Worm (Caenorhabditis elegans) whole organism, L4 larva: ENCODE data around the gene F11A5.5.

Experiments used
- F26F4.8 ChIP-seq: fragments of 200-800 bp; sonication (Bioruptor generic); conservative IDR thresholded peaks from 2 replicates; pipeline ENCODE4 v1.3.6; 2022; ENCODE audit warnings: missing genetic modification characterization, missing compliant biosample characterization
- F44E2.7 ChIP-seq: fragments of 200-800 bp; sonication (Bioruptor generic); IDR thresholded peaks from 2 replicates; pipeline ENCODE4 v2.1.2; 2022; ENCODE audit warnings: missing genetic modification characterization, missing compliant biosample characterization
- T26A8.4 ChIP-seq: fragments of 200-800 bp; sonication (Bioruptor generic); IDR thresholded peaks from 2 replicates; pipeline ENCODE4 v1.3.6; 2022; ENCODE audit warnings: missing genetic modification characterization, missing compliant biosample characterization
- Y105C5A.15 ChIP-seq: fragments of 200-800 bp; sonication (Bioruptor generic); IDR thresholded peaks from 2 replicates; pipeline ENCODE4 v1.3.6; 2022; ENCODE audit warnings: missing genetic modification characterization, missing compliant biosample characterization
- Y48G9A.11 ChIP-seq: fragments of 200-800 bp; sonication (Bioruptor generic); IDR thresholded peaks from 2 replicates; pipeline ENCODE4 v1.3.6; 2022; ENCODE audit warnings: missing genetic modification reagents, missing genetic modification characterization, missing compliant biosample characterization
- Y75B8A.6 ChIP-seq: fragments of 200-800 bp; sonication (Bioruptor generic); IDR thresholded peaks from 2 replicates; pipeline ENCODE4 v1.3.6; 2022; ENCODE audit warnings: missing genetic modification reagents, missing genetic modification characterization, missing compliant biosample characterization
- aha-1 ChIP-seq: fragments of 150-350 bp; peaks from one replicate; lab custom pipeline; 2014; ENCODE audit warnings: missing biosample characterization, missing genetic modification characterization
- aly-2 ChIP-seq: sonication (generic microtip); optimal IDR thresholded peaks from 2 replicates; lab custom pipeline; 2018; ENCODE audit warnings: missing biosample characterization, missing genetic modification characterization
- ceh-20 ChIP-seq: fragments of 200-800 bp; sonication (Bioruptor generic); IDR thresholded peaks from 2 replicates; pipeline ENCODE4 v1.3.6; 2022; ENCODE audit warnings: missing genetic modification reagents, missing genetic modification characterization, missing compliant biosample characterization
- ceh-28 ChIP-seq: fragments of 150-350 bp; optimal IDR thresholded peaks from 2 replicates; lab custom pipeline; 2014; ENCODE audit warnings: missing biosample characterization, missing genetic modification reagents, missing genetic modification characterization
- ceh-44 ChIP-seq: fragments of 200-800 bp; sonication (Bioruptor generic); IDR thresholded peaks from 2 replicates; pipeline ENCODE4 v1.3.6; 2022; ENCODE audit warnings: missing genetic modification reagents, missing genetic modification characterization, missing compliant biosample characterization
- ceh-62 ChIP-seq: sonication (generic microtip); optimal IDR thresholded peaks from 2 replicates; lab custom pipeline; 2017; ENCODE audit warnings: missing biosample characterization, missing genetic modification characterization
- ces-1 ChIP-seq: fragments of 150-350 bp; sonication (generic microtip); optimal IDR thresholded peaks from 4 replicates; lab custom pipeline; 2014; ENCODE audit warnings: missing biosample characterization, missing genetic modification reagents, missing genetic modification characterization
- daf-12 ChIP-seq: fragments of 150-350 bp; optimal IDR thresholded peaks from 2 replicates; lab custom pipeline; 2014; ENCODE audit warnings: missing biosample characterization, missing genetic modification reagents, missing genetic modification characterization
- daf-16 ChIP-seq, 3 experiments: sonication (generic microtip); optimal IDR thresholded peaks; 2 replicates each; lab custom pipeline; 2016 to 2017; ENCODE audit warnings: missing genetic modification characterization in 3 of 3, missing genetic modification reagents in 3 of 3, mild to moderate bottlenecking in 2 of 3, missing compliant biosample characterization in 2 of 3, missing biosample characterization in 1 of 3, moderate library complexity in 1 of 3
- daf-19 ChIP-seq: fragments of 200-800 bp; sonication (Bioruptor generic); conservative IDR thresholded peaks from 2 replicates; pipeline ENCODE4 v1.3.6; 2022; ENCODE audit warnings: missing genetic modification characterization, missing compliant biosample characterization
- dmd-9 ChIP-seq: fragments of 200-800 bp; sonication (Bioruptor generic); IDR thresholded peaks from 2 replicates; pipeline ENCODE4 v1.3.6; 2022; ENCODE audit warnings: missing genetic modification reagents, missing genetic modification characterization, missing compliant biosample characterization
- dpl-1 ChIP-seq: fragments of 150-350 bp; optimal IDR thresholded peaks from 2 replicates; lab custom pipeline; 2014; ENCODE audit warnings: missing biosample characterization, missing genetic modification reagents, missing genetic modification characterization
- fkh-10 ChIP-seq: fragments of 150-350 bp; optimal IDR thresholded peaks from 2 replicates; lab custom pipeline; 2014; ENCODE audit warnings: missing biosample characterization, missing genetic modification reagents, missing genetic modification characterization
- gei-8 ChIP-seq: fragments of 200-800 bp; sonication (Bioruptor generic); optimal IDR thresholded peaks from 2 replicates; lab custom pipeline; 2018; ENCODE audit warnings: mild to moderate bottlenecking, missing genetic modification characterization, missing compliant biosample characterization
- lim-7 ChIP-seq: fragments of 200-800 bp; sonication (Bioruptor generic); IDR thresholded peaks from 2 replicates; pipeline ENCODE4 v1.3.6; 2022; ENCODE audit warnings: missing genetic modification characterization, missing compliant biosample characterization
- lin-13 ChIP-seq: fragments of 150-350 bp; optimal IDR thresholded peaks from 2 replicates; lab custom pipeline; 2014; ENCODE audit warnings: missing biosample characterization, missing genetic modification reagents, missing genetic modification characterization
- lin-29 ChIP-seq: fragments of 200-800 bp; sonication (Bioruptor generic); IDR thresholded peaks from 2 replicates; pipeline ENCODE4 v1.3.6; 2022; ENCODE audit warnings: missing genetic modification reagents, missing genetic modification characterization, missing compliant biosample characterization
- lin-39 ChIP-seq: fragments of 150-350 bp; optimal IDR thresholded peaks from 2 replicates; lab custom pipeline; 2014; ENCODE audit warnings: missing biosample characterization, missing genetic modification reagents, missing genetic modification characterization
- lir-3 ChIP-seq: sonication (generic microtip); optimal IDR thresholded peaks from 2 replicates; lab custom pipeline; 2016; ENCODE audit warnings: mild to moderate bottlenecking, missing genetic modification characterization, missing compliant biosample characterization
- madf-9 ChIP-seq: fragments of 200-800 bp; sonication (Bioruptor generic); conservative IDR thresholded peaks from 2 replicates; pipeline ENCODE4 v1.3.6; 2022; ENCODE audit warnings: missing genetic modification reagents, missing genetic modification characterization, missing compliant biosample characterization
- mdt-29 ChIP-seq: fragments of 200-800 bp; sonication (Bioruptor generic); IDR thresholded peaks from 2 replicates; pipeline ENCODE4 v1.3.6; 2022; ENCODE audit warnings: missing genetic modification reagents, missing genetic modification characterization, missing compliant biosample characterization
- mes-2 ChIP-seq: sonication (generic microtip); optimal IDR thresholded peaks from 2 replicates; lab custom pipeline; 2016; ENCODE audit warnings: missing genotype, mild to moderate bottlenecking, missing genetic modification characterization, missing compliant biosample characterization; ENCODE audit not compliant: poor library complexity, severe bottlenecking
- mxl-2 ChIP-seq: fragments of 200-800 bp; sonication (Bioruptor generic); conservative IDR thresholded peaks from 2 replicates; pipeline ENCODE4 v1.3.6; 2022; ENCODE audit warnings: missing genetic modification reagents, missing genetic modification characterization, missing compliant biosample characterization
- nhr-10 ChIP-seq: fragments of 150-350 bp; optimal IDR thresholded peaks from 2 replicates; lab custom pipeline; 2014; ENCODE audit warnings: missing biosample characterization, missing genetic modification characterization
- nhr-111 ChIP-seq: fragments of 200-800 bp; sonication (Bioruptor generic); optimal IDR thresholded peaks from 2 replicates; lab custom pipeline; 2018; ENCODE audit warnings: mild to moderate bottlenecking, missing genetic modification characterization, missing compliant biosample characterization
- nhr-25 ChIP-seq: sonication (generic microtip); optimal IDR thresholded peaks from 2 replicates; lab custom pipeline; 2017; ENCODE audit warnings: missing genetic modification characterization, mild to moderate bottlenecking, missing compliant biosample characterization, antibody characterized with exemption, moderate library complexity, borderline replicate concordance; ENCODE audit not compliant: insufficient read depth
- nhr-28 ChIP-seq: fragments of 150-350 bp; optimal IDR thresholded peaks from 2 replicates; lab custom pipeline; 2014; ENCODE audit warnings: missing biosample characterization, missing genetic modification characterization
- nhr-77 ChIP-seq: fragments of 150-350 bp; optimal IDR thresholded peaks from 2 replicates; lab custom pipeline; 2014; ENCODE audit warnings: missing biosample characterization, missing genetic modification characterization
- php-3 ChIP-seq: fragments of 200-800 bp; sonication (Bioruptor generic); IDR thresholded peaks from 2 replicates; pipeline ENCODE4 v1.3.6; 2022; ENCODE audit warnings: missing genetic modification reagents, missing genetic modification characterization, missing compliant biosample characterization
- set-16 ChIP-seq: fragments of 200-800 bp; sonication (Bioruptor generic); IDR thresholded peaks from 2 replicates; pipeline ENCODE4 v1.3.6; 2022; ENCODE audit warnings: missing genetic modification reagents, missing genetic modification characterization, missing compliant biosample characterization
- snpc-4 ChIP-seq: fragments of 150-350 bp; optimal IDR thresholded peaks from 2 replicates; lab custom pipeline; 2014; ENCODE audit warnings: missing biosample characterization, missing genetic modification characterization
- tag-97 ChIP-seq: fragments of 200-800 bp; sonication (Bioruptor generic); IDR thresholded peaks from 2 replicates; pipeline ENCODE4 v1.3.6; 2022; ENCODE audit warnings: missing genetic modification characterization, missing compliant biosample characterization
- unc-39 ChIP-seq: sonication (generic microtip); optimal IDR thresholded peaks from 2 replicates; lab custom pipeline; 2017; ENCODE audit warnings: missing biosample characterization, missing genetic modification characterization
- unc-62 ChIP-seq, 3 experiments: fragments of 150-350 bp in 1 of 3; sonication (generic microtip); optimal IDR thresholded peaks in 2 of 3; peaks in 1 of 3; 1 replicate in 1 of 3; 2 replicates in 2 of 3; lab custom pipeline; 2014 to 2017; ENCODE audit warnings: missing biosample characterization in 3 of 3, missing genetic modification characterization in 3 of 3, missing genetic modification reagents in 3 of 3, missing genotype in 1 of 3
- ztf-7 ChIP-seq: fragments of 150-350 bp; optimal IDR thresholded peaks from 2 replicates; lab custom pipeline; 2014; ENCODE audit warnings: missing biosample characterization, missing genetic modification characterization

Gene F11A5.5

ce11 chrV:16198016-16198415 is at the start of gene F11A5.5:
Gene F11A5.5, plus strand, starts transcription at chrV:16198316.
- TF ChIP-seq nhr-28 (tag; lab: Kevin White, UChicago): no peak
- TF ChIP-seq ces-1 (GFP tag; lab: Kevin White, UChicago): no peak
- TF ChIP-seq lim-7 (GFP tag; lab: Robert Waterston, UW): no peak
- no peak for TF ChIP-seq nhr-77 (tag; lab: Kevin White, UChicago)
- TF ChIP-seq mes-2: no peak
- no peak for TF ChIP-seq aly-2 (tag; lab: Kevin White, UChicago)
- no peak for TF ChIP-seq nhr-111 (GFP tag; lab: Kevin White, UChicago)
- TF ChIP-seq nhr-25: no peak
- TF ChIP-seq Y105C5A.15 (GFP tag; lab: Robert Waterston, UW): no peak
- no peak for TF ChIP-seq lin-39 (tag; lab: Kevin White, UChicago)
- no peak for TF ChIP-seq unc-39 (tag; lab: Kevin White, UChicago)
- TF ChIP-seq unc-62 (GFP tag; optimal IDR thresholded peaks at IDR 0.05 in 1 of 2; lab: Kevin White, UChicago): no peak
- no peak for TF ChIP-seq unc-62 (tag; optimal IDR thresholded peaks at IDR 0.05; lab: Kevin White, UChicago)
- no peak for TF ChIP-seq ceh-20 (GFP tag; lab: Robert Waterston, UW)
- TF ChIP-seq F26F4.8: no peak
- no peak for TF ChIP-seq snpc-4 (tag; lab: Kevin White, UChicago)
- no peak for TF ChIP-seq dmd-9 (GFP tag; lab: Robert Waterston, UW)

- TF ChIP-seq daf-12: no peak
- no peak for TF ChIP-seq php-3
- no peak for TF ChIP-seq lir-3 (tag; lab: Kevin White, UChicago)
- TF ChIP-seq set-16 (GFP tag; lab: Robert Waterston, UW): no peak
- no peak for TF ChIP-seq Y48G9A.11 (GFP tag; lab: Robert Waterston, UW)
- no peak for TF ChIP-seq daf-16 (GFP tag; optimal IDR thresholded peaks at IDR 0.05; lab: Kevin White, UChicago)
- no peak for TF ChIP-seq daf-16 (tag; optimal IDR thresholded peaks at IDR 0.05; lab: Kevin White, UChicago)
- TF ChIP-seq mxl-2 (GFP tag; lab: Robert Waterston, UW): no peak
- no peak for TF ChIP-seq aha-1 (tag; lab: Kevin White, UChicago)
- no peak for TF ChIP-seq ceh-44 (GFP tag; lab: Robert Waterston, UW)
- no peak for TF ChIP-seq gei-8 (GFP tag; lab: Kevin White, UChicago)
- no peak for TF ChIP-seq ztf-7 (tag; lab: Kevin White, UChicago)
- TF ChIP-seq Y75B8A.6 (GFP tag; lab: Robert Waterston, UW): no peak
- TF ChIP-seq daf-19 (GFP tag; lab: Robert Waterston, UW): no peak
- no peak for TF ChIP-seq ceh-28
- no peak for TF ChIP-seq tag-97 (GFP tag; lab: Robert Waterston, UW)
- no peak for TF ChIP-seq nhr-10
- no peak for TF ChIP-seq F44E2.7
These were observed 49.3 kb upstream of the F11A5.5 start, which contains the start of gene F10A3.4 for ce11 chrV:16148805-16149204. Gene F10A3.4, plus strand, starts transcription at chrV:16149105.

ce11 chrV:16153375-16153774 is 44.7 kb upstream of the F11A5.5 start, which contains the start of gene str-254:
Gene str-254, minus strand, starts transcription at chrV:16153475.
- TF ChIP-seq lin-29 (GFP tag; lab: Robert Waterston, UW) (no peak), dpl-1 (no peak), lin-13 (GFP tag; lab: Kevin White, UChicago) (no peak), fkh-10 (no peak), mdt-29 (no peak), aha-1 (tag; lab: Kevin White, UChicago) (no peak), dmd-9 (GFP tag; lab: Robert Waterston, UW) (no peak), T26A8.4 (GFP tag; lab: Robert Waterston, UW) (no peak), ceh-62 (tag; lab: Kevin White, UChicago) (no peak), madf-9 (GFP tag; lab: Robert Waterston, UW) (no peak)
